Fruit fly (Drosophila melanogaster) whole organism, prepupa: ENCODE results near the gene ru.

Experiments used
- CG10669 ChIP-seq: fragments of 200-800 bp; sonication (Bioruptor generic); optimal IDR thresholded peaks from 3 replicates; lab custom pipeline; 2018; ENCODE audit warnings: missing biosample characterization, mild to moderate bottlenecking, missing genetic modification characterization, moderate library complexity
- CG11294 ChIP-seq: fragments of 200-800 bp; sonication (Bioruptor generic); IDR thresholded peaks from 2 replicates; pipeline ENCODE4 v1.3.6; 2022; ENCODE audit warnings: missing biosample characterization, missing genetic modification characterization
- CG11762 ChIP-seq: fragments of 200-800 bp; sonication (Bioruptor generic); optimal IDR thresholded peaks from 3 replicates; lab custom pipeline; 2016; ENCODE audit warnings: missing biosample characterization, missing genetic modification characterization; ENCODE audit not compliant: insufficient read depth
- CG15336 ChIP-seq: fragments of 200-800 bp; sonication (Bioruptor generic); IDR thresholded peaks from 2 replicates; pipeline ENCODE4 v1.3.6; 2022; ENCODE audit warnings: missing biosample characterization, missing genetic modification characterization
- CG3032 ChIP-seq: fragments of 200-800 bp; optimal IDR thresholded peaks from 2 replicates; lab custom pipeline; 2019; ENCODE audit warnings: missing biosample characterization, mild to moderate bottlenecking, missing genetic modification characterization, moderate library complexity
- CG31627 ChIP-seq: fragments of 200-800 bp; sonication (Bioruptor generic); optimal IDR thresholded peaks from 3 replicates; lab custom pipeline; 2016; ENCODE audit warnings: missing biosample characterization, missing genetic modification characterization
- CG32006 ChIP-seq: fragments of 200-800 bp; sonication (Bioruptor generic); optimal IDR thresholded peaks from 3 replicates; lab custom pipeline; 2017; ENCODE audit warnings: missing biosample characterization, mild to moderate bottlenecking, missing genetic modification characterization
- CG34406 ChIP-seq: fragments of 200-800 bp; sonication (Bioruptor generic); optimal IDR thresholded peaks from 3 replicates; lab custom pipeline; 2016; ENCODE audit warnings: missing biosample characterization, missing genetic modification characterization
- CG4318 ChIP-seq: fragments of 200-800 bp; sonication (Bioruptor generic); optimal IDR thresholded peaks from 3 replicates; lab custom pipeline; 2017; ENCODE audit warnings: missing biosample characterization, mild to moderate bottlenecking, missing genetic modification characterization
- CG6276 ChIP-seq: fragments of 200-800 bp; sonication (Bioruptor generic); optimal IDR thresholded peaks from 2 replicates; lab custom pipeline; 2017; ENCODE audit warnings: missing biosample characterization, mild to moderate bottlenecking, missing genetic modification characterization
- CG6808 ChIP-seq: fragments of 200-800 bp; sonication (Bioruptor generic); optimal IDR thresholded peaks from 3 replicates; lab custom pipeline; 2017; ENCODE audit warnings: missing biosample characterization, missing genetic modification characterization, mild to moderate bottlenecking, moderate library complexity, missing genetic modification reagents
- CG6854 ChIP-seq: fragments of 200-800 bp; sonication (Bioruptor generic); optimal IDR thresholded peaks from 2 replicates; lab custom pipeline; 2017; ENCODE audit warnings: missing biosample characterization, mild to moderate bottlenecking, missing genetic modification characterization
- CG7368 ChIP-seq: fragments of 200-800 bp; sonication (Bioruptor generic); optimal IDR thresholded peaks from 3 replicates; lab custom pipeline; 2016; ENCODE audit warnings: missing biosample characterization, missing genetic modification characterization
- CG8119 ChIP-seq: fragments of 200-800 bp; sonication (Bioruptor generic); IDR thresholded peaks from 3 replicates; pipeline ENCODE4 v1.3.6; 2022; ENCODE audit warnings: missing biosample characterization, missing genetic modification characterization
- CG8319 ChIP-seq: fragments of 200-800 bp; sonication (Bioruptor generic); optimal IDR thresholded peaks from 3 replicates; lab custom pipeline; 2016; ENCODE audit warnings: missing biosample characterization, missing genetic modification characterization
- Eip78C ChIP-seq: fragments of 200-800 bp; sonication (Bioruptor generic); peaks from one replicate; lab custom pipeline; 2016; ENCODE audit warnings: missing biosample characterization, missing genetic modification characterization
- Eip93F ChIP-seq: fragments of 200-800 bp; sonication (Bioruptor generic); optimal IDR thresholded peaks from 2 replicates; lab custom pipeline; 2016; ENCODE audit warnings: missing biosample characterization, mild to moderate bottlenecking, missing genetic modification characterization
- Ets96B ChIP-seq: fragments of 200-800 bp; optimal IDR thresholded peaks from 2 replicates; lab custom pipeline; 2019; ENCODE audit warnings: missing biosample characterization, mild to moderate bottlenecking, missing genetic modification characterization, moderate library complexity
- Gug ChIP-seq: fragments of 200-800 bp; sonication (Bioruptor generic); IDR thresholded peaks from 2 replicates; pipeline ENCODE4 v1.3.6; 2022; ENCODE audit warnings: missing biosample characterization, missing genetic modification characterization
- Hr38 ChIP-seq: sonication (Bioruptor generic); optimal IDR thresholded peaks from 2 replicates; lab custom pipeline; 2016; ENCODE audit warnings: missing biosample characterization, missing genetic modification characterization
- Hr39 ChIP-seq: fragments of 200-800 bp; sonication (Bioruptor generic); optimal IDR thresholded peaks from 2 replicates; lab custom pipeline; 2016; ENCODE audit warnings: missing biosample characterization, missing genetic modification characterization
- Smox ChIP-seq: fragments of 200-800 bp; sonication (Bioruptor generic); optimal IDR thresholded peaks from 3 replicates; lab custom pipeline; 2016; ENCODE audit warnings: missing biosample characterization, missing genetic modification characterization
- Sox102F ChIP-seq: fragments of 200-800 bp; sonication (Bioruptor generic); optimal IDR thresholded peaks from 2 replicates; lab custom pipeline; 2016; ENCODE audit warnings: missing biosample characterization, mild to moderate bottlenecking, missing genetic modification characterization
- Sox14 ChIP-seq: fragments of 200-800 bp; sonication (Bioruptor generic); optimal IDR thresholded peaks from 3 replicates; lab custom pipeline; 2016; ENCODE audit warnings: missing biosample characterization, missing genetic modification characterization
- Sox15 ChIP-seq: fragments of 200-800 bp; sonication (Bioruptor generic); optimal IDR thresholded peaks from 3 replicates; lab custom pipeline; 2016; ENCODE audit warnings: missing biosample characterization, missing genetic modification characterization
- achi ChIP-seq: fragments of 200-800 bp; sonication (Bioruptor generic); optimal IDR thresholded peaks from 3 replicates; lab custom pipeline; 2016; ENCODE audit warnings: missing biosample characterization, missing genetic modification characterization
- acj6 ChIP-seq: fragments of 200-800 bp; sonication (Bioruptor generic); optimal IDR thresholded peaks from 3 replicates; lab custom pipeline; 2016; ENCODE audit warnings: missing biosample characterization, missing genetic modification characterization
- dac ChIP-seq: fragments of 200-800 bp; sonication (Bioruptor generic); optimal IDR thresholded peaks from 2 replicates; lab custom pipeline; 2017; ENCODE audit warnings: missing biosample characterization, mild to moderate bottlenecking, missing genetic modification characterization
- esn ChIP-seq: fragments of 200-800 bp; sonication (Bioruptor generic); optimal IDR thresholded peaks from 2 replicates; lab custom pipeline; 2016; ENCODE audit warnings: missing biosample characterization, mild to moderate bottlenecking, missing genetic modification characterization, moderate library complexity
- fd85E ChIP-seq: fragments of 200-800 bp; sonication (Bioruptor generic); optimal IDR thresholded peaks from 3 replicates; lab custom pipeline; 2016; ENCODE audit warnings: missing biosample characterization, missing genetic modification characterization
- net ChIP-seq: fragments of 200-800 bp; sonication (Bioruptor generic); optimal IDR thresholded peaks from 3 replicates; lab custom pipeline; 2016; ENCODE audit warnings: missing biosample characterization, missing genetic modification characterization
- salr ChIP-seq, 2 experiments: fragments of 200-800 bp; sonication (Bioruptor generic); optimal IDR thresholded peaks; 3 replicates each; lab custom pipeline; 2016 to 2018; ENCODE audit warnings: missing biosample characterization in 2 of 2, missing genetic modification characterization in 2 of 2, mild to moderate bottlenecking in 1 of 2
- spab ChIP-seq: fragments of 200-800 bp; sonication (Bioruptor generic); optimal IDR thresholded peaks from 2 replicates; lab custom pipeline; 2017; ENCODE audit warnings: missing biosample characterization, mild to moderate bottlenecking, missing genetic modification characterization, missing genetic modification reagents
- ss ChIP-seq, 2 experiments: fragments of 200-800 bp; sonication (Bioruptor generic); optimal IDR thresholded peaks; 2 replicates in 1 of 2; 3 replicates in 1 of 2; lab custom pipeline; 2017 to 2018; ENCODE audit warnings: mild to moderate bottlenecking in 2 of 2, missing biosample characterization in 2 of 2, missing genetic modification characterization in 2 of 2, moderate library complexity in 1 of 2
- svp ChIP-seq: fragments of 200-800 bp; sonication (Bioruptor generic); peaks from one replicate; lab custom pipeline; 2016; ENCODE audit warnings: missing biosample characterization, missing genetic modification characterization
- topi ChIP-seq: fragments of 200-800 bp; sonication (Bioruptor generic); optimal IDR thresholded peaks from 3 replicates; lab custom pipeline; 2016; ENCODE audit warnings: missing biosample characterization, missing genetic modification characterization
- vri ChIP-seq: fragments of 200-800 bp; sonication (Bioruptor generic); optimal IDR thresholded peaks from 3 replicates; lab custom pipeline; 2016; ENCODE audit warnings: missing biosample characterization, mild to moderate bottlenecking, missing genetic modification characterization

ru gene

DNA sequence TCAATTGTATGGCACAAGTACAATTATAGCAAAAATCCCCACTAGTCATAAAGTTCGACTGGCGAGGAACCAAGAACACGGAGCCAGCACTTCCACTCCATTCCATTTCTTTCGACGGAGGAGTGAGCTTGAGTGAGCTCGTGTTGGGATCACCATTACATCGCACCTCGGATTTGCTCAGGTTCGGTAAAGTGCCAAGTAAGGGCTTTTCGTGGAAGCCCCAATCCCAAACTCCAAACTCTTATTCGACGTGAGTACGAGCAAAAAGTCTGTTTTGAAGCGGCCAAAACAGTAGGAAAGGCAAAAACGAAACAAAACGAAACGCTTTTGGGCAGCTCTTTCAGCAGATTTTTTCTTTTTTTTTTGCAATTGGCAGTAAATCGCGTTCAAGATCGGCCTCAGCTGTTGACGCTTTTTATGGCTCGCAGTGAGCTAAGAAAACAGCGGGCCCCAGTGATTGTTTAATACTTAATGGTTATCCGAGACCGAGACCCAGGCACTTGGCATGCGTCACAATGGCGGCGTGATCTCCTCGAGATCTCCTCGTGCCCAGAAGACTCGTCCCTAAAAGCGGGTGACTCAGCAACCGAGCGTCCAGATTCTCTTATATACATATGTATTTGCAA lies 49.4 kb upstream of the ru start (continued):
- no peak for TF ChIP-seq Sox15 (GFP tag; lab: Kevin White, UChicago)
- peak; percentile 16 for TF ChIP-seq Eip78C (GFP tag; lab: Kevin White, UChicago)
- no peak for TF ChIP-seq CG11762 (GFP tag; lab: Kevin White, UChicago)
- no peak for TF ChIP-seq CG8319
- TF ChIP-seq Gug, result no peak
- no peak for TF ChIP-seq CG31627 (GFP tag; lab: Kevin White, UChicago)
- TF ChIP-seq Hr39, result no peak
- peak; percentile 77 for TF ChIP-seq CG6854
- peak; percentile 63 for TF ChIP-seq Sox102F (GFP tag; lab: Kevin White, UChicago)
- TF ChIP-seq salr (GFP tag; optimal IDR thresholded peaks at IDR 0.05; lab: Kevin White, UChicago), result no peak
- peak; percentile 8 for TF ChIP-seq topi (GFP tag; lab: Kevin White, UChicago)
- TF ChIP-seq CG3032 (tag; lab: Kevin White, UChicago), result no peak
- no peak for TF ChIP-seq acj6 (GFP tag; lab: Kevin White, UChicago)

DNA sequence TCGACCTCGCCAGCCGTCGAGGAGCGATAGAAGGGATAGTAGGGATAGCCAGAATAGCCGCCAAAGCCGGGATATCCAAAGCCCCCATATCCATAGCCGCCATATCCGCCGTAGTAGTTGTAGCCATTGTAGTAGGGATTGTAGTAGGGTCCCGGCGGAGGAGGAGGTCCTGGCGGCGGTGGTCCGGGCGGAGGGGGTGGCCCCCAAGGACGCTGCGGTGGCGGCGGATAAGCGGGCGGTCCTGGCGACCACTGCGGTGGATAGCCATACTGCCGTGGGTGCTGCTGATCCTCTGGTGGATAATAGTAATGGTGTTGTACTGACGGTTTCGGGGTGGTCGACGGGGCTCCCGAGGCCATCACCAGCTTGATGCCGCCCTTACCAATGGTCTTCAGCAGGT lies 48.3 kb upstream of the ru start:
- TF ChIP-seq esn (no peak), achi (GFP tag; lab: Kevin White, UChicago) (no peak), spab (GFP tag; lab: Kevin White, UChicago) (no peak), fd85E (GFP tag; lab: Kevin White, UChicago) (no peak), CG34406 (GFP tag; lab: Kevin White, UChicago) (no peak)

DNA sequence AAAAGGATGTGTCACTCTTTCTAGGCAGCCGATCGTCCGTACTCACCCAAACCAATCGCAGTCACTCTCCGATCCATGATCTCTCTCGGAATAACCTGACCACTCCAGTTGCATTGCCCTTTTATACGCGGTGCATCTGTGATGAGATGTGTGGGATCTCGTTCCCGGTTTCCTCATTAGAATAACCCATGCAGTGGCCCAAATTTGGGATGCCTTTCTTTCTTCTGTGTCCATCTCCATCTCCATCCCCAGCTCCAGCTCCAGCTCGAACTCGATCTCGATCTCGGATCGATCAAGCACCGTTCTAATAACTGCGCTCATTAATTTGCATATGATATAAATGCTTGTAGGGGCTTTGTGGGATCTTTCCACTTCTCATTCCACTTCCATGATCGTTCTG lies 47.7 kb upstream of the ru start, which contains the start of gene CG9184:
Gene CG9184 (minus strand): TSS at position 101 of the 400 bp plus-strand sequence.
- no peak for TF ChIP-seq acj6 (GFP tag; lab: Kevin White, UChicago)
- TF ChIP-seq fd85E (GFP tag; lab: Kevin White, UChicago), result no peak
- TF ChIP-seq achi (GFP tag; lab: Kevin White, UChicago), result no peak
- no peak for TF ChIP-seq salr (GFP tag; optimal IDR thresholded peaks at IDR 0.05; lab: Kevin White, UChicago)
- no peak for TF ChIP-seq Eip93F
- no peak for TF ChIP-seq CG6808
- TF ChIP-seq Hr39, result no peak
- no peak for TF ChIP-seq CG10669 (GFP tag; lab: Kevin White, UChicago)
- no peak for TF ChIP-seq svp (GFP tag; lab: Kevin White, UChicago)
- no peak for TF ChIP-seq dac (GFP tag; lab: Kevin White, UChicago)
- TF ChIP-seq CG7368, result no peak
- no peak for TF ChIP-seq esn
- TF ChIP-seq ss (GFP tag; optimal IDR thresholded peaks at IDR 0.05; lab: Kevin White, UChicago), result no peak
- no peak for TF ChIP-seq CG4318 (GFP tag; lab: Kevin White, UChicago)
- TF ChIP-seq CG6276, result no peak
- TF ChIP-seq Sox14 (GFP tag; lab: Kevin White, UChicago), result no peak
- no peak for TF ChIP-seq CG3032 (tag; lab: Kevin White, UChicago)
- no peak for TF ChIP-seq CG11294 (GFP tag; lab: Robert Waterston, UW)
- no peak for TF ChIP-seq topi (GFP tag; lab: Kevin White, UChicago)

DNA sequence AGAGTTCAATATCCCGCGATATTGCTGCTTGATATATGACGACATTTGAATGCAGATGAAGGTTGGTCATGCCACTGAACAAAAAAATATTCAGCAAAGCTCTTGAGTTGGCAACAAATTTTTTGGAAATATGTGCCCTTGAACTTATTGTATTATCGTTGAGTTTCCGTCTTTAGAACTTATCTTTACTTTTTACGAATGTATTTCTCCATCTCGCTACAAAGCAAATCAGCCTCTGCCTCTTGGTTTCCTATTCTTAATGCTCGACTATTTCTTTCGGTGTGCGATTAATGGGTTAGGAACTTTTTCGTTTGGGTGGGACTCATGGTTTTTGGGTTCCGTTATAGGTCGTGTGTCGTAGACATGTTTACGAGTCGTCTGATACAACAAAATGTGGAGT lies 47.3 kb upstream of the ru start:
- no peak for TF ChIP-seq Gug
- no peak for TF ChIP-seq CG32006 (GFP tag; lab: Kevin White, UChicago)
- TF ChIP-seq CG6808, result no peak
- no peak for TF ChIP-seq Smox (GFP tag; lab: Kevin White, UChicago)
- TF ChIP-seq ss (GFP tag; optimal IDR thresholded peaks at IDR 0.05; lab: Kevin White, UChicago), result no peak
- no peak for TF ChIP-seq net (GFP tag; lab: Kevin White, UChicago)
- peak; percentile 44 for TF ChIP-seq Eip78C (GFP tag; lab: Kevin White, UChicago)
- TF ChIP-seq Sox14 (GFP tag; lab: Kevin White, UChicago), result peak; percentile 31
- no peak for TF ChIP-seq Ets96B (tag; lab: Kevin White, UChicago)
- peak; percentile 38 for TF ChIP-seq vri
- TF ChIP-seq CG15336 (GFP tag; lab: Robert Waterston, UW), result peak; percentile 60
- TF ChIP-seq Hr38 (GFP tag; lab: Kevin White, UChicago), result no peak
- TF ChIP-seq fd85E (GFP tag; lab: Kevin White, UChicago), result no peak
- TF ChIP-seq esn, result peak; percentile 34
- TF ChIP-seq Hr39, result peak; percentile 41
- no peak for TF ChIP-seq dac (GFP tag; lab: Kevin White, UChicago)
- TF ChIP-seq topi (GFP tag; lab: Kevin White, UChicago), result no peak
- no peak for TF ChIP-seq CG6854
- peak; percentile 37 for TF ChIP-seq CG31627 (GFP tag; lab: Kevin White, UChicago)
- peak; percentile 35; the same call in 1 of the 3 replicates for TF ChIP-seq CG8119
